Worm (Caenorhabditis elegans) whole organism, early embryonic: ENCODE data around the gene gsto-3.

Experiments
- B0310.2 ChIP-seq: sonication (generic microtip); optimal IDR thresholded peaks from 2 replicates; lab custom pipeline; 2016; ENCODE audit warnings: mild to moderate bottlenecking, missing genetic modification characterization, missing compliant biosample characterization
- ama-1 ChIP-seq: fragments of 150-350 bp; optimal IDR thresholded peaks from 2 replicates; lab custom pipeline; 2014
- flt-1 ChIP-seq: fragments of 200-800 bp; sonication (Bioruptor generic); IDR thresholded peaks from 2 replicates; pipeline ENCODE4 v1.3.6; 2022; ENCODE audit warnings: missing genetic modification characterization, missing compliant biosample characterization
- hmbx-1 ChIP-seq: sonication (generic microtip); optimal IDR thresholded peaks from 2 replicates; lab custom pipeline; 2016; ENCODE audit warnings: mild to moderate bottlenecking, missing genetic modification characterization, missing compliant biosample characterization
- scrt-1 ChIP-seq: fragments of 200-800 bp; sonication (Bioruptor generic); IDR thresholded peaks from 2 replicates; pipeline ENCODE4 v1.3.6; 2022; ENCODE audit warnings: missing genetic modification characterization, missing compliant biosample characterization

ce11 chrIII:418649-419048 lies 37.6 kb upstream of the gsto-3 start, which contains the start of gene stim-1:
- TF ChIP-seq ama-1 (no peak), scrt-1 (GFP tag; lab: Robert Waterston, UW) (no peak), B0310.2 (tag; lab: Kevin White, UChicago) (no peak), hmbx-1 (tag; lab: Kevin White, UChicago) (no peak), flt-1 (GFP tag; lab: Robert Waterston, UW) (no peak)
